Fruit fly (Drosophila melanogaster) whole organism, embryonic: Measurements from ENCODE around the gene CG10147.

Experiments
- CG6272 ChIP-seq: fragments of 200-800 bp; sonication (Bioruptor generic); IDR thresholded peaks from 2 replicates; pipeline ENCODE4 v1.3.6; 2022; ENCODE audit warnings: missing biosample characterization, missing genetic modification characterization
- btn ChIP-seq: fragments of 200-800 bp; sonication (Bioruptor generic); optimal IDR thresholded peaks from 2 replicates; lab custom pipeline; 2016; ENCODE audit warnings: missing biosample characterization, missing genetic modification characterization

DNA sequence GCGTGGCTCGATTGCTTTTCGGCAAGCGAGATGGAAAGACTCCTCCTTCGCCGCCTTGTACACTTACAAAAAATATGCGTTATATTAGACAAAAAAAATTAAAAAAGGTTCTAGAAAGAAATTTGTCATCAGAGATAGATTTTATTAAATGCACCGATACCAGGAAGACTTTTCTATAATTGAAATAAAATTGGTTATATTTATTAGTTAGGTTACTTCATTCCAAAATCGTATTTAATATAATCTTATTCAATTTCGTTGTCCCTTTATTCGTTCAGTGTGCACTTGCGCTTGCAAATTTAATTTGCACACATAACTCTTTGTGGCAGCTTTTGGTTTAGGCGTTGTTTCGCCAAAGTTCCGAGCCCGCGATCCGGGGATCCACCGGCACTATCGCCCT, 26.0 kb downstream of the CG10147 start:
- TF ChIP-seq CG6272 (GFP tag; lab: Robert Waterston, UW) (no peak), btn (GFP tag; lab: Kevin White, UChicago) (no peak)
